Fruit fly (Drosophila melanogaster): ENCODE measurements around the gene sds22.
A peak's percentile ranks its signal among the peaks of the same experiment; 100 is the strongest.

The sds22 gene

DNA sequence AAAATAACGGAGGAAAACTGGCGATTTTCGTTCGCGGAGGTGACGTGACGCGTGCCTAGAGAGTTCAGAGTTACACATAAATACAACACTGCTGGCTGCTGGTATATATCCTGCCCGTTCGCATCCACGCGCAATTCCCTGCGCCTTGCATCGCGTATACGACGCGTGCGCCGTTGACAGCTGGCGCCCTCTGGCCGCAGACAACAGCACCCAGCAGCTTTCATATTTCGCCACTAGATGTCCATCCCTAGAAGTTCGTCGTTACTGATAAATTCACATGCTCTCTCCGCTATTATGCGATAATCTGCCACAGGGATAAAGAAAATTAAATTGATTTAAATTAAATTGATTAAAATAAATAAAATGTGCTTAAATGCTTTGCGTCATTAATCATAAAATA is 11.0 kb downstream of the sds22 start, which contains the start of gene Sur-8 (continued):
- TF ChIP-seq Ada2b (GFP tag; IDR thresholded peaks at IDR 0.05): peak; percentile 69
- TF ChIP-seq en (GFP tag; optimal IDR thresholded peaks at IDR 0.05): peak; percentile 33
- peak; percentile 13 for TF ChIP-seq zfh2 (GFP tag; optimal IDR thresholded peaks at IDR 0.05)
- peak; percentile 84 for TF ChIP-seq Dbx (GFP tag; IDR thresholded peaks at IDR 0.05)
- 0 out of 3 replicates have a peak, but pooled peaks have one; percentile 22 for TF ChIP-seq row (GFP tag; IDR thresholded peaks at IDR 0.05)
- TF ChIP-seq Usf (GFP tag; optimal IDR thresholded peaks at IDR 0.05): no peak
- TF ChIP-seq ranshi (GFP tag; IDR thresholded peaks at IDR 0.05): 0 out of 2 replicates have a peak, but pooled peaks have one; percentile 22
- peak; percentile 11; the same call in 1 of the 3 replicates for TF ChIP-seq mld (GFP tag; IDR thresholded peaks at IDR 0.05; ENCODE audit: partially characterized antibody)
- TF ChIP-seq vvl (GFP tag; IDR thresholded peaks at IDR 0.05): peak; percentile 76; the same call in 1 of the 2 replicates
- TF ChIP-seq dan (GFP tag; IDR thresholded peaks at IDR 0.05): no peak
- no peak for TF ChIP-seq CG6683 (GFP tag; optimal IDR thresholded peaks at IDR 0.05)
- no peak for TF ChIP-seq Hr78 (GFP tag; optimal IDR thresholded peaks at IDR 0.05)
- TF ChIP-seq Ets65A (GFP tag): peak; percentile 92
- peak; percentile 34; the same call in 1 of the 3 replicates for TF ChIP-seq CG7357 (GFP tag; IDR thresholded peaks at IDR 0.05)
- peak; percentile 11 for TF ChIP-seq CG31365 (tag; optimal IDR thresholded peaks at IDR 0.05)
- TF ChIP-seq CG9437 (GFP tag; optimal IDR thresholded peaks at IDR 0.05): no peak
- TF ChIP-seq Gsc (GFP tag; IDR thresholded peaks at IDR 0.05): no peak
- peak; percentile 48 for TF ChIP-seq luna (GFP tag; optimal IDR thresholded peaks at IDR 0.05)
- TF ChIP-seq Adf1 (GFP tag; IDR thresholded peaks at IDR 0.05): peak; percentile 39
- TF ChIP-seq mam (GFP tag; optimal IDR thresholded peaks at IDR 0.05): peak; percentile 69
- TF ChIP-seq CG14014 (GFP tag; IDR thresholded peaks at IDR 0.05): peak; percentile 71; the same call in 1 of the 2 replicates
- TF ChIP-seq prd (optimal IDR thresholded peaks at IDR 0.05): no peak
- TF ChIP-seq prd (GFP tag; IDR thresholded peaks at IDR 0.05): peak; percentile 75
- no peak for TF ChIP-seq hb (GFP tag; IDR thresholded peaks at IDR 0.05; ENCODE audit: partially characterized antibody)
- TF ChIP-seq CG10543 (GFP tag; optimal IDR thresholded peaks at IDR 0.05): peak; percentile 35
- TF ChIP-seq Nf-YC (tag; optimal IDR thresholded peaks at IDR 0.05): peak; percentile 50
- TF ChIP-seq Elba2 (GFP tag; optimal IDR thresholded peaks at IDR 0.05): no peak
- peak; percentile 70 for TF ChIP-seq CG11504 (tag; optimal IDR thresholded peaks at IDR 0.05)
- peak; percentile 73 for TF ChIP-seq onecut (GFP tag; IDR thresholded peaks at IDR 0.05)
- TF ChIP-seq HLH54F (GFP tag; optimal IDR thresholded peaks at IDR 0.05): peak; percentile 43
- no peak for TF ChIP-seq vfl (GFP tag; optimal IDR thresholded peaks at IDR 0.05)
- TF ChIP-seq CG15601 (tag; optimal IDR thresholded peaks at IDR 0.05): no peak
- no peak for TF ChIP-seq sqz (GFP tag; optimal IDR thresholded peaks at IDR 0.05)
- peak; percentile 81 for TF ChIP-seq Ptx1 (GFP tag; IDR thresholded peaks at IDR 0.05)
- TF ChIP-seq jigr1 (GFP tag; IDR thresholded peaks at IDR 0.05): no peak
- TF ChIP-seq Side (GFP tag; optimal IDR thresholded peaks at IDR 0.05): peak; percentile 2
- TF ChIP-seq nerfin-1 (tag; optimal IDR thresholded peaks at IDR 0.05): no peak
- TF ChIP-seq Sry-δ (GFP tag; optimal IDR thresholded peaks at IDR 0.05): peak; percentile 23
- TF ChIP-seq hkb (optimal IDR thresholded peaks at IDR 0.05): no peak
- peak; percentile 56; the same call in 1 of the 2 replicates for TF ChIP-seq hkb (GFP tag; IDR thresholded peaks at IDR 0.05)
- TF ChIP-seq Ssrp (tag; optimal IDR thresholded peaks at IDR 0.05): no peak
- TF ChIP-seq CG9727 (GFP tag; optimal IDR thresholded peaks at IDR 0.05): peak; percentile 33
- TF ChIP-seq CG31388 (GFP tag; optimal IDR thresholded peaks at IDR 0.05): no peak
- TF ChIP-seq CG6854 (GFP tag; optimal IDR thresholded peaks at IDR 0.05): peak; percentile 1
- peak; percentile 32; the same call in 1 of the 2 replicates for TF ChIP-seq esg (GFP tag; conservative IDR thresholded peaks at IDR 0.05)
- peak; percentile 64 for TF ChIP-seq CG2120 (GFP tag; optimal IDR thresholded peaks at IDR 0.05)
- TF ChIP-seq fd3F (GFP tag; optimal IDR thresholded peaks at IDR 0.05): peak; percentile 29
- peak; percentile 27 for TF ChIP-seq jumu (GFP tag; optimal IDR thresholded peaks at IDR 0.05)
- peak; percentile 67 for TF ChIP-seq mirr (GFP tag; optimal IDR thresholded peaks at IDR 0.05)
- TF ChIP-seq tgo (GFP tag; IDR thresholded peaks at IDR 0.05): peak; percentile 67; the same call in 2 of the 3 replicates
- peak; percentile 55 for TF ChIP-seq PHDP (tag; optimal IDR thresholded peaks at IDR 0.05)
- TF ChIP-seq CG18764 (GFP tag; optimal IDR thresholded peaks at IDR 0.05): peak; percentile 27

Measured in whole organism, embryonic.